Fruit fly (Drosophila melanogaster) whole organism, embryonic: ENCODE results near the gene VhaSFD.

Experiments
- CG11560 ChIP-seq: fragments of 200-800 bp; sonication (Bioruptor generic); IDR thresholded peaks from 3 replicates; pipeline ENCODE4 v1.3.6; 2022; ENCODE audit warnings: missing biosample characterization, missing genetic modification characterization
- CG12219 ChIP-seq: fragments of 200-800 bp; sonication (Bioruptor generic); optimal IDR thresholded peaks from 3 replicates; lab custom pipeline; 2018; ENCODE audit warnings: missing biosample characterization, mild to moderate bottlenecking, missing genetic modification characterization
- CG12236 ChIP-seq: fragments of 200-800 bp; sonication (Bioruptor generic); optimal IDR thresholded peaks from 2 replicates; lab custom pipeline; 2016; ENCODE audit warnings: missing biosample characterization, missing genetic modification characterization
- CG12299 ChIP-seq: fragments of 200-800 bp; sonication (Bioruptor generic); optimal IDR thresholded peaks from 2 replicates; lab custom pipeline; 2018; ENCODE audit warnings: missing biosample characterization, mild to moderate bottlenecking, missing genetic modification characterization
- CG12659 ChIP-seq: fragments of 200-800 bp; sonication (Bioruptor generic); optimal IDR thresholded peaks from 3 replicates; lab custom pipeline; 2017; ENCODE audit warnings: mild to moderate bottlenecking, missing biosample characterization, missing genetic modification reagents, missing genetic modification characterization
- CG13287 ChIP-seq: fragments of 200-800 bp; sonication (Bioruptor generic); IDR thresholded peaks from 2 replicates; pipeline ENCODE4 v1.3.6; 2022; ENCODE audit warnings: missing biosample characterization, missing genetic modification characterization; ENCODE audit not compliant: partially characterized antibody
- CG14014 ChIP-seq: fragments of 200-800 bp; sonication (Bioruptor generic); IDR thresholded peaks from 2 replicates; pipeline ENCODE4 v1.3.6; 2022; ENCODE audit warnings: missing biosample characterization, missing genetic modification characterization
- CG14050 ChIP-seq: fragments of 200-800 bp; sonication (Bioruptor generic); IDR thresholded peaks from 3 replicates; pipeline ENCODE4 v1.3.6; 2022; ENCODE audit warnings: missing biosample characterization, missing genetic modification characterization
- CG15269 ChIP-seq: fragments of 200-800 bp; sonication (Bioruptor generic); optimal IDR thresholded peaks from 2 replicates; lab custom pipeline; 2018; ENCODE audit warnings: missing biosample characterization, mild to moderate bottlenecking, missing genetic modification characterization, moderate library complexity
- CG16813 ChIP-seq: fragments of 200-800 bp; sonication (Bioruptor generic); IDR thresholded peaks from 3 replicates; pipeline ENCODE4 v1.3.6; 2022; ENCODE audit warnings: missing biosample characterization, missing genetic modification characterization; ENCODE audit not compliant: partially characterized antibody
- CG17829 ChIP-seq: fragments of 200-800 bp; optimal IDR thresholded peaks from 2 replicates; lab custom pipeline; 2019; ENCODE audit warnings: missing biosample characterization, mild to moderate bottlenecking, missing genetic modification characterization, moderate library complexity
- CG18011 ChIP-seq: fragments of 200-800 bp; sonication (Bioruptor generic); optimal IDR thresholded peaks from 2 replicates; lab custom pipeline; 2017; ENCODE audit warnings: missing biosample characterization, missing genetic modification characterization, mild to moderate bottlenecking, moderate library complexity, missing genotype
- CG18262 ChIP-seq: fragments of 200-800 bp; optimal IDR thresholded peaks from 3 replicates; lab custom pipeline; 2019; ENCODE audit warnings: missing biosample characterization, mild to moderate bottlenecking, missing genetic modification characterization, moderate library complexity
- CG18476 ChIP-seq: fragments of 200-800 bp; sonication (Bioruptor generic); optimal IDR thresholded peaks from 2 replicates; lab custom pipeline; 2016; ENCODE audit warnings: missing biosample characterization, mild to moderate bottlenecking, missing genetic modification characterization
- CG30020 ChIP-seq: fragments of 200-800 bp; optimal IDR thresholded peaks from 2 replicates; lab custom pipeline; 2019; ENCODE audit warnings: missing biosample characterization, mild to moderate bottlenecking, missing genetic modification characterization, moderate library complexity
- CG30403 ChIP-seq: fragments of 200-800 bp; sonication (Bioruptor generic); optimal IDR thresholded peaks from 3 replicates; lab custom pipeline; 2016; ENCODE audit warnings: missing biosample characterization, missing genetic modification characterization
- CG31224 ChIP-seq: fragments of 200-800 bp; sonication (Bioruptor generic); IDR thresholded peaks from 2 replicates; pipeline ENCODE4 v1.3.6; 2022; ENCODE audit warnings: missing biosample characterization, missing genetic modification characterization
- CG33213 ChIP-seq: fragments of 200-800 bp; sonication (Bioruptor generic); optimal IDR thresholded peaks from 3 replicates; lab custom pipeline; 2016; ENCODE audit warnings: missing biosample characterization, missing genetic modification characterization
- CG5953 ChIP-seq: fragments of 200-800 bp; sonication (Bioruptor generic); IDR thresholded peaks from 2 replicates; pipeline ENCODE4 v1.3.6; 2022; ENCODE audit warnings: missing biosample characterization, missing genetic modification characterization
- CG8089 ChIP-seq: fragments of 200-800 bp; sonication (Bioruptor generic); optimal IDR thresholded peaks from 3 replicates; lab custom pipeline; 2016; ENCODE audit warnings: missing biosample characterization, missing genetic modification characterization
- CTCF ChIP-seq: fragments of 200-800 bp; sonication (Bioruptor generic); optimal IDR thresholded peaks from 2 replicates; lab custom pipeline; 2017; ENCODE audit warnings: missing biosample characterization, mild to moderate bottlenecking, missing genetic modification characterization, moderate library complexity
- CoRest ChIP-seq: fragments of 200-800 bp; sonication (Bioruptor generic); optimal IDR thresholded peaks from 3 replicates; lab custom pipeline; 2018; ENCODE audit warnings: missing biosample characterization, mild to moderate bottlenecking, missing genetic modification characterization, moderate library complexity
- CrebB ChIP-seq: fragments of 200-800 bp; sonication (Bioruptor generic); optimal IDR thresholded peaks from 3 replicates; lab custom pipeline; 2018; ENCODE audit warnings: missing biosample characterization, mild to moderate bottlenecking, missing genetic modification characterization
- Dbx ChIP-seq: fragments of 200-800 bp; sonication (Bioruptor generic); IDR thresholded peaks from 3 replicates; pipeline ENCODE4 v1.3.6; 2022; ENCODE audit warnings: missing biosample characterization, missing genetic modification characterization
- HLH3B ChIP-seq: fragments of 200-800 bp; sonication (Bioruptor generic); IDR thresholded peaks from 2 replicates; pipeline ENCODE4 v1.3.6; 2022; ENCODE audit warnings: missing biosample characterization, missing genetic modification characterization
- HLHmδ ChIP-seq: fragments of 200-800 bp; sonication (Bioruptor generic); optimal IDR thresholded peaks from 2 replicates; lab custom pipeline; 2018; ENCODE audit warnings: missing biosample characterization, mild to moderate bottlenecking, missing genetic modification characterization, moderate library complexity
- HmgZ ChIP-seq: fragments of 200-800 bp; sonication (Bioruptor generic); optimal IDR thresholded peaks from 2 replicates; lab custom pipeline; 2018; ENCODE audit warnings: missing biosample characterization, mild to moderate bottlenecking, missing genetic modification characterization
- Hmr ChIP-seq: fragments of 200-800 bp; sonication (Bioruptor generic); optimal IDR thresholded peaks from 3 replicates; lab custom pipeline; 2017; ENCODE audit warnings: mild to moderate bottlenecking, missing biosample characterization, missing genetic modification reagents, missing genetic modification characterization
- Lpt ChIP-seq: fragments of >200 bp; optimal IDR thresholded peaks from 2 replicates; lab custom pipeline; 2018; ENCODE audit warnings: missing biosample characterization, missing genetic modification characterization
- Med ChIP-seq: fragments of 200-800 bp; sonication (Bioruptor generic); peaks from one replicate; lab custom pipeline; 2016; ENCODE audit warnings: missing biosample characterization, missing genetic modification characterization, mild to moderate bottlenecking, inconsistent platforms, moderate library complexity
- Oli ChIP-seq: fragments of 200-800 bp; sonication (Bioruptor generic); optimal IDR thresholded peaks from 2 replicates; lab custom pipeline; 2018; ENCODE audit warnings: missing biosample characterization, mild to moderate bottlenecking, missing genetic modification characterization, moderate library complexity
- az2 ChIP-seq: fragments of 200-800 bp; sonication (Bioruptor generic); optimal IDR thresholded peaks from 3 replicates; lab custom pipeline; 2016; ENCODE audit warnings: missing biosample characterization, missing genetic modification characterization
- chif ChIP-seq, 2 experiments: fragments of 200-800 bp; sonication (Bioruptor generic); optimal IDR thresholded peaks; 3 replicates each; lab custom pipeline; 2016; ENCODE audit warnings: missing biosample characterization in 2 of 2, missing genetic modification characterization in 2 of 2
- corto ChIP-seq: fragments of 200-800 bp; sonication (Bioruptor generic); optimal IDR thresholded peaks from 2 replicates; lab custom pipeline; 2016; ENCODE audit warnings: missing biosample characterization, mild to moderate bottlenecking, missing genetic modification characterization, moderate library complexity
- dysf ChIP-seq: fragments of 200-800 bp; sonication (Bioruptor generic); IDR thresholded peaks from 3 replicates; pipeline ENCODE4 v1.3.6; 2022; ENCODE audit warnings: missing biosample characterization, missing genetic modification characterization
- emc ChIP-seq: fragments of 200-800 bp; sonication (Bioruptor generic); optimal IDR thresholded peaks from 2 replicates; lab custom pipeline; 2016; ENCODE audit warnings: missing biosample characterization, missing genetic modification characterization
- en ChIP-seq: fragments of 200-800 bp; sonication (Bioruptor generic); optimal IDR thresholded peaks from 2 replicates; lab custom pipeline; 2016; ENCODE audit warnings: missing biosample characterization, missing genetic modification characterization
- esg ChIP-seq: fragments of 200-800 bp; sonication (Bioruptor generic); conservative IDR thresholded peaks from 2 replicates; pipeline ENCODE4 v1.3.6; 2022; ENCODE audit warnings: missing biosample characterization, missing genetic modification characterization
- fu2 ChIP-seq: fragments of 200-800 bp; sonication (Bioruptor generic); optimal IDR thresholded peaks from 2 replicates; lab custom pipeline; 2016; ENCODE audit warnings: missing biosample characterization, missing genetic modification characterization
- gro ChIP-seq: fragments of 200-800 bp; sonication (Bioruptor generic); optimal IDR thresholded peaks from 2 replicates; lab custom pipeline; 2016; ENCODE audit warnings: missing biosample characterization, missing genetic modification characterization
- lilli ChIP-seq: fragments of 200-800 bp; sonication (Bioruptor generic); optimal IDR thresholded peaks from 3 replicates; lab custom pipeline; 2016; ENCODE audit warnings: missing biosample characterization, missing genetic modification characterization
- nau ChIP-seq: fragments of 200-800 bp; sonication (Bioruptor generic); optimal IDR thresholded peaks from 3 replicates; lab custom pipeline; 2017; ENCODE audit warnings: missing biosample characterization, mild to moderate bottlenecking, missing genetic modification characterization, missing genetic modification reagents
- onecut ChIP-seq: fragments of 200-800 bp; sonication (Bioruptor generic); IDR thresholded peaks from 2 replicates; pipeline ENCODE4 v1.3.6; 2022; ENCODE audit warnings: missing biosample characterization, missing genetic modification characterization
- pan ChIP-seq, 4 experiments: fragments of >200 bp in 3 of 4; fragments of 200-800 bp in 1 of 4; sonication (Bioruptor generic) in 1 of 4; optimal IDR thresholded peaks in 3 of 4; IDR thresholded peaks in 1 of 4; 2 replicates each; pipeline versions ENCODE4 v1.3.6 to Lab custom; 2017 to 2022; ENCODE audit warnings: missing biosample characterization in 2 of 4, missing genetic modification characterization in 2 of 4, mixed read lengths in 1 of 4
- pnt ChIP-seq: fragments of 200-800 bp; sonication (Bioruptor generic); optimal IDR thresholded peaks from 3 replicates; lab custom pipeline; 2016; ENCODE audit warnings: missing biosample characterization, missing genetic modification characterization
- sc ChIP-seq, 3 experiments: fragments of >200 bp in 2 of 3; fragments of 200-800 bp in 1 of 3; sonication (Bioruptor generic) in 1 of 3; optimal IDR thresholded peaks; 2 replicates in 2 of 3; 3 replicates in 1 of 3; lab custom pipeline; 2017; ENCODE audit warnings: mild to moderate bottlenecking in 1 of 3, missing biosample characterization in 1 of 3, missing genetic modification characterization in 1 of 3, missing genetic modification reagents in 1 of 3
- seq ChIP-seq: fragments of 200-800 bp; sonication (Bioruptor generic); IDR thresholded peaks from 2 replicates; pipeline ENCODE4 v1.3.6; 2022; ENCODE audit warnings: missing biosample characterization, missing genetic modification characterization
- sob ChIP-seq: fragments of 200-800 bp; sonication (Bioruptor generic); IDR thresholded peaks from 2 replicates; pipeline ENCODE4 v1.3.6; 2022; ENCODE audit warnings: missing biosample characterization, missing genetic modification characterization
- tio ChIP-seq: fragments of 200-800 bp; sonication (Bioruptor generic); optimal IDR thresholded peaks from 2 replicates; lab custom pipeline; 2017; ENCODE audit warnings: missing biosample characterization, missing genetic modification characterization, inconsistent platforms
- zfh2 ChIP-seq: fragments of 200-800 bp; sonication (Bioruptor generic); optimal IDR thresholded peaks from 2 replicates; lab custom pipeline; 2016; ENCODE audit warnings: missing biosample characterization, missing genetic modification characterization

Gene VhaSFD

DNA sequence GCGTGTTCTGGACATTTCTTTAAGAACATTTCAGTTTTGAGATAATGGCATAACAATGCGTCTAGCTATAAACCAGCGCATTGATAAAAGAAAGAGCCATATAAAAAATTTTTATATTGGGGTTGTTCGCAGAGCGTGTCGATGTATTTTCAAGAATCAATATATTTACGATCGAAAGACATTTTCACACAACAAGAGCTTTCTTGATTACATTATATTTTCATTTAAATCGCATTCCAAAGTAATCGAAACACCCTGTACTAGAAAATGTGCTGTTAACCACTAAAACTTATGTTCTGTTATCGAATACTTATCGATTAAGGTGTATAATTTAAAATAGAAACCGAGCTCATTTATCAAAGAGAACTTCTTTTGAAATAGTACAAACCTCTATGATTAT lies 23.9 kb downstream of the VhaSFD start (continued):
- peak; percentile 63 for TF ChIP-seq CG15269
- peak; percentile 29 for TF ChIP-seq HmgZ (tag; lab: Kevin White, UChicago)
- TF ChIP-seq dysf (GFP tag; lab: Robert Waterston, UW): peak; percentile 62; the same call in 2 of the 3 replicates
- TF ChIP-seq Med (GFP tag; lab: Kevin White, UChicago): peak; percentile 91
- TF ChIP-seq CG33213: peak; percentile 25
- TF ChIP-seq onecut: peak; percentile 31; the same call in 1 of the 2 replicates
- peak; percentile 11 for TF ChIP-seq CG12299 (tag; lab: Kevin White, UChicago)
- peak; percentile 30 for TF ChIP-seq fu2
- peak; percentile 35 for TF ChIP-seq CG18476 (GFP tag; lab: Kevin White, UChicago)
- TF ChIP-seq CG30403 (GFP tag; lab: Kevin White, UChicago): peak; percentile 62
- peak in 1 of 2 experiments; percentile 39 for TF ChIP-seq chif (GFP tag; optimal IDR thresholded peaks at IDR 0.05; lab: Kevin White, UChicago)
- TF ChIP-seq CoRest (tag; lab: Kevin White, UChicago): peak; percentile 70
- peak; percentile 69 for TF ChIP-seq CG30020 (tag; lab: Kevin White, UChicago)
- TF ChIP-seq Hmr (GFP tag; lab: Kevin White, UChicago): peak; percentile 34
- peak; percentile 25; the same call in 1 of the 2 replicates for TF ChIP-seq HLH3B (GFP tag; lab: Robert Waterston, UW)
- TF ChIP-seq CTCF: no peak
- TF ChIP-seq CG18262: no peak
- peak; percentile 38 for TF ChIP-seq CrebB (tag; lab: Kevin White, UChicago)
- no peak for TF ChIP-seq emc
- peak; percentile 59 for TF ChIP-seq zfh2 (GFP tag; lab: Kevin White, UChicago)
- TF ChIP-seq tio (GFP tag; lab: Kevin White, UChicago): peak; percentile 49
- no peak for TF ChIP-seq HLHmδ (GFP tag; lab: Kevin White, UChicago)
- TF ChIP-seq CG11560 (tag; lab: Robert Waterston, UW): peak; percentile 94
- no peak for TF ChIP-seq CG31224 (GFP tag; lab: Robert Waterston, UW)
- TF ChIP-seq sob (GFP tag; lab: Robert Waterston, UW): peak; percentile 55; the same call in 1 of the 2 replicates
- TF ChIP-seq Dbx: peak; percentile 49; the same call in 1 of the 3 replicates
- TF ChIP-seq CG14050 (GFP tag; lab: Robert Waterston, UW): no peak; the same call in 2 of the 3 replicates
- TF ChIP-seq lilli (GFP tag; lab: Kevin White, UChicago): peak; percentile 70
- TF ChIP-seq sc (optimal IDR thresholded peaks at IDR 0.05; lab: Kevin White, UChicago): no peak
- no peak for TF ChIP-seq sc (GFP tag; optimal IDR thresholded peaks at IDR 0.05; lab: Kevin White, UChicago)
- TF ChIP-seq az2: peak; percentile 31
- peak; percentile 21; the same call in 1 of the 2 replicates for TF ChIP-seq CG14014 (GFP tag; lab: Robert Waterston, UW)
- no peak for TF ChIP-seq corto (GFP tag; lab: Kevin White, UChicago)
- TF ChIP-seq CG16813 (GFP tag; lab: Robert Waterston, UW): no peak
- peak; percentile 3 for TF ChIP-seq CG12219 (GFP tag; lab: Kevin White, UChicago)
- no peak for TF ChIP-seq pnt (GFP tag; lab: Kevin White, UChicago)
- TF ChIP-seq CG13287 (GFP tag; lab: Robert Waterston, UW): no peak
- no peak for TF ChIP-seq nau
- peak; percentile 14 for TF ChIP-seq CG12236 (GFP tag; lab: Kevin White, UChicago)
- TF ChIP-seq seq: peak; percentile 41; the same call in 1 of the 2 replicates
- peak; percentile 72 for TF ChIP-seq gro
- peak; percentile 32 for TF ChIP-seq en
- TF ChIP-seq pan (optimal IDR thresholded peaks at IDR 0.05; lab: Kevin White, UChicago): no peak
- no peak for TF ChIP-seq pan (GFP tag; optimal IDR thresholded peaks at IDR 0.05 in 1 of 2, IDR thresholded peaks at IDR 0.05 in 1 of 2)
- no peak for TF ChIP-seq CG5953 (GFP tag; lab: Robert Waterston, UW)
- TF ChIP-seq CG17829: no peak
- no peak for TF ChIP-seq Lpt
- peak; percentile 13 for TF ChIP-seq CG8089
- TF ChIP-seq Oli (tag; lab: Kevin White, UChicago): peak; percentile 55
- TF ChIP-seq esg (GFP tag; lab: Robert Waterston, UW): peak; percentile 21; the same call in 1 of the 2 replicates
- TF ChIP-seq CG12659: peak; percentile 59
- no peak for TF ChIP-seq CG18011 (GFP tag; lab: Kevin White, UChicago)
